Worm (Caenorhabditis elegans): ENCODE measurements around the gene panl-2.

The panl-2 gene

DNA sequence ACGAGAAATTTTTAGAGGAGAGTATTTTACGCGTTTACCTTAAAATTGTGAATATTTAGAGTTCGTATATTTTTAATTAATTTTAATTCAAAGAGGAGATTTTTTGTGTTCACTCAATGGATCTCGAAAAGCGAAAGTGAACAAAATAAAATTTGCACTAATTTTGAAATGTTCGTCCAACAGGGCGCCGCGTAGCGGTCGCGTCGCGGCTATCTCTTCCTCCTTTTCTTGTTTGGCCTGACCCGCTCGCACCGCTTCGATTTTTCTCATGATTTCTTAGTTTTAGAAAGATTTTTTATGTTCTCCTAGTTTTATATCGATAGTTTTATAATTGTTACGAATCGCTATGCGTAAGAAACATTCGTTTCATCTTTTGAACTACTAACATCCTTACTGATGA, 16.5 kb downstream of the panl-2 start:
- TF ChIP-seq nhr-129 (tag; optimal IDR thresholded peaks at IDR 0.05) (no peak), C34F6.9 (tag; optimal IDR thresholded peaks at IDR 0.05) (peak; percentile 59), blmp-1 (tag; optimal IDR thresholded peaks at IDR 0.05; ENCODE audit: insufficient read depth) (peak; percentile 43), Y55F3AM.14 (GFP tag; optimal IDR thresholded peaks at IDR 0.05) (no peak), lsy-2 (tag; optimal IDR thresholded peaks at IDR 0.05) (peak in 1 of 2 experiments; percentile 41), nhr-12 (tag; optimal IDR thresholded peaks at IDR 0.05) (no peak), unc-55 (GFP tag; optimal IDR thresholded peaks at IDR 0.05) (peak; percentile 32)

DNA sequence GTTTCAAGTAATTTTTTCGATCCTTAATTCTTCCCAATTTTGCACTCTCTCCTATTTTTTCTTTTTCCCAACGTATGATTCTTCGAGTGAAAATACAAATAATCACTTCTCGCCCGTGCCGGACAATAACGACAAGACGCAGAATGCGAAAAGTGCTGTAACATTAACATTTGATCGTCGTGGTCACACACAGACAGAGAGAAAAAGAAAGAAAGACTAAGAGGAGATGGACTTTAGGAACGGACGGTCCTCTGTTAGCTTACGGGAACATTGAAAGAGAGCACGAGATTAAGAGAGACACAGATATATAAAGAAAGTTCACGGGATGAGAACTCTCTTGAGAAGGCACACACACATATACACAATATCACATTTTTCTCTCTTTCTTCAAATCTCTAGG, 20.0 kb downstream of the panl-2 start:
- TF ChIP-seq sem-4 (tag; optimal IDR thresholded peaks at IDR 0.05), result peak; percentile 31
- no peak for TF ChIP-seq nhr-10 (tag; optimal IDR thresholded peaks at IDR 0.05)
- TF ChIP-seq F13H6.1 (tag; optimal IDR thresholded peaks at IDR 0.05), result peak; percentile 7
- no peak for TF ChIP-seq ama-1 (optimal IDR thresholded peaks at IDR 0.05)
- TF ChIP-seq C34F6.9 (tag; optimal IDR thresholded peaks at IDR 0.05), result peak; percentile 12
- peak; percentile 17 for TF ChIP-seq fos-1 (tag; optimal IDR thresholded peaks at IDR 0.05)

DNA sequence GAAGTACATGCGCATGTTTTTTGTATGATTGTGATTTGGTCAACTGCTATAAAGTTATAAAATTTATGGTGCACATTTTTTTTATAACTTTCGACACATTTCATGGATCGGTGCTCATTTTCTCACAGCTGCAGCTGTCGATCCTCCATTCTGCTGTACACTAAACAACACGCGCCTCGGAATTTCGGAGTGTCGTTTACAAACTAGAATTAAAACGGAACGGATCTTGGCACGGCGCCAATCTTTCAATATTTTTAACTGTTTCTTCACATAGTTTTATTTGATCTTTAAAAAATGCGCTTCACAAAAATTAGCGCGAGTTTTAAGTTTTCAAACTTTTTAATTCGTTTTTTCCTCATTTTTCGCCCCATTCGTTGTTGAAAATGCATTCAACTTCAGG, 21.5 kb downstream of the panl-2 start, which contains the start of gene let-711:
let-711 (plus strand) TSS at position 337 of the 400 bp plus-strand sequence.
- TF ChIP-seq zag-1 (tag; optimal IDR thresholded peaks at IDR 0.05) (no peak), unc-39 (tag; optimal IDR thresholded peaks at IDR 0.05) (no peak), lsy-2 (tag; optimal IDR thresholded peaks at IDR 0.05) (peak in 1 of 2 experiments; percentile 37), unc-55 (GFP tag; optimal IDR thresholded peaks at IDR 0.05) (peak; percentile 20), ztf-11 (tag; optimal IDR thresholded peaks at IDR 0.05) (no peak), C34F6.9 (tag; optimal IDR thresholded peaks at IDR 0.05) (peak; percentile 26)

DNA sequence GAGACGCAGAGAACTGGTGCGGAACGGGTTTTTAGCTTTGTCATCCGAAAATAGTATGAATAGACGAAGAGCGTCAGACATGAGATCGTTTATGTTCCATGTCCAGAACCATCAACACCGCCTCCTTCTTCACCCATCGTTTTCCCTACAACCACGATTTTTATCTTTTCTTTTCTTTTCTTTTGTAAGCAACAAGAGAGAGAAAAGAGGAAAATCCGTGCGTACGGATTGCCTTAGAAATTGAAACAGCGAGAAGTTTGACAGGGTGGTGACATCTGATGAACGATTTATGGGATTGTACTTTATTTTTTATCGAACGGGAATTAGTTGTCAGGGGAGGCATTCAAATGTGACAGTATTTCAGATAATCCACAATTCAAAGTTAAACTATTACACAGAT, 22.2 kb downstream of the panl-2 start, which contains the start of gene abu-13:
abu-13 (minus strand) TSS at position 152 of the 400 bp plus-strand sequence.
- TF ChIP-seq elt-1 (tag; optimal IDR thresholded peaks at IDR 0.05), result no peak
- no peak for TF ChIP-seq mdl-1 (tag; optimal IDR thresholded peaks at IDR 0.05)
- no peak for TF ChIP-seq dmd-4 (tag; optimal IDR thresholded peaks at IDR 0.05)
- TF ChIP-seq alr-1 (tag; optimal IDR thresholded peaks at IDR 0.05), result no peak
- TF ChIP-seq ZK546.5 (tag; optimal IDR thresholded peaks at IDR 0.05), result no peak
- no peak for TF ChIP-seq elt-3 (tag; optimal IDR thresholded peaks at IDR 0.05)
- no peak for TF ChIP-seq nhr-23 (tag; optimal IDR thresholded peaks at IDR 0.05)
- TF ChIP-seq mab-5 (tag; optimal IDR thresholded peaks at IDR 0.05), result no peak
- peak; percentile 30 for TF ChIP-seq nhr-21 (tag; optimal IDR thresholded peaks at IDR 0.05)
- TF ChIP-seq sem-4 (tag; optimal IDR thresholded peaks at IDR 0.05), result peak; percentile 7
- no peak for TF ChIP-seq fos-1 (tag; optimal IDR thresholded peaks at IDR 0.05)
- TF ChIP-seq sma-9 (GFP tag; optimal IDR thresholded peaks at IDR 0.05), result no peak
- no peak for TF ChIP-seq sma-9 (tag; optimal IDR thresholded peaks at IDR 0.05)
- no peak for TF ChIP-seq ceh-16 (tag; optimal IDR thresholded peaks at IDR 0.05)
- TF ChIP-seq F13H6.1 (tag; optimal IDR thresholded peaks at IDR 0.05), result no peak
- TF ChIP-seq nhr-12 (tag; optimal IDR thresholded peaks at IDR 0.05), result no peak
- no peak for TF ChIP-seq crh-2 (tag; optimal IDR thresholded peaks at IDR 0.05)
- no peak for TF ChIP-seq lin-13 (GFP tag; optimal IDR thresholded peaks at IDR 0.05)

DNA sequence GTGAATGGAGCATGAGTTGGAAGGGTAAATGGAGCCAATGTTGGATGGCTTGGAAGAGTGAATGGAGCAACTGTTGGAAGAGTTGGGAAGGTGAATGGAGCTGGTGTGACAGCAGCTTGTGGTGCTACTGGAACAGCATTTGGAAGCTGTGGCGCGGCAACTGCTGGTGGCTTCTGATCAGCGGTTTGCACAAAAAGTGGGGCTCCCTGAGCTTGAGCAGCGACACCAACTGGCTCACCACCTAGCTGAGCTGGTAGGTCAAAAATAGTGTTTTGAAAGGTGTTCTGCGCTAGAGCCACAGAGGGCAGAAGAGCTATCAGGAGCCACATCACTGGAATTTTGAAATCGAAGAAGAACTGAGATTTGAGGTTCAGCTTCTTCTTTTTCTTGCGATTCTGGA, 22.6 kb downstream of the panl-2 start:
- TF ChIP-seq peb-1 (tag; optimal IDR thresholded peaks at IDR 0.05), result no peak
- no peak for TF ChIP-seq nhr-6 (tag; optimal IDR thresholded peaks at IDR 0.05)
- no peak for TF ChIP-seq ztf-1 (GFP tag; conservative IDR thresholded peaks at IDR 0.05)
- no peak for TF ChIP-seq lin-13 (GFP tag; optimal IDR thresholded peaks at IDR 0.05)
- TF ChIP-seq unc-62 (GFP tag; optimal IDR thresholded peaks at IDR 0.05), result no peak
- no peak for TF ChIP-seq dmd-4 (tag; optimal IDR thresholded peaks at IDR 0.05)
- TF ChIP-seq mab-5 (tag; optimal IDR thresholded peaks at IDR 0.05), result no peak
- no peak for TF ChIP-seq nhr-23 (tag; optimal IDR thresholded peaks at IDR 0.05)
- no peak for TF ChIP-seq nhr-25 (tag; optimal IDR thresholded peaks at IDR 0.05)
- TF ChIP-seq lin-39 (tag; optimal IDR thresholded peaks at IDR 0.05), result no peak

All from whole organism, L2 larva.